Fruit fly (Drosophila melanogaster) whole organism, embryonic: ENCODE measurements around the gene abs.

Experiments
- Asciz ChIP-seq: fragments of 200-800 bp; sonication (Bioruptor generic); optimal IDR thresholded peaks from 2 replicates; lab custom pipeline; 2017; ENCODE audit warnings: missing biosample characterization, mild to moderate bottlenecking, missing genetic modification characterization, missing genetic modification reagents
- Bdp1 ChIP-seq: fragments of 200-800 bp; sonication (Bioruptor generic); optimal IDR thresholded peaks from 3 replicates; lab custom pipeline; 2016; ENCODE audit warnings: missing biosample characterization, missing genetic modification characterization
- BtbVII ChIP-seq: fragments of 200-800 bp; sonication (Bioruptor generic); optimal IDR thresholded peaks from 3 replicates; lab custom pipeline; 2017; ENCODE audit warnings: missing biosample characterization, mild to moderate bottlenecking, missing genetic modification characterization
- CG10321 ChIP-seq: fragments of 200-800 bp; sonication (Bioruptor generic); IDR thresholded peaks from 2 replicates; pipeline ENCODE4 v1.3.6; 2022; ENCODE audit warnings: missing biosample characterization, missing genetic modification characterization
- CG12071 ChIP-seq: fragments of 200-800 bp; sonication (Bioruptor generic); optimal IDR thresholded peaks from 3 replicates; lab custom pipeline; 2018; ENCODE audit warnings: missing biosample characterization, mild to moderate bottlenecking, missing genetic modification characterization
- CG12155 ChIP-seq: fragments of 200-800 bp; sonication (Bioruptor generic); optimal IDR thresholded peaks from 3 replicates; lab custom pipeline; 2016; ENCODE audit warnings: missing biosample characterization, missing genetic modification characterization
- CG15696 ChIP-seq: fragments of 200-800 bp; sonication (Bioruptor generic); optimal IDR thresholded peaks from 2 replicates; lab custom pipeline; 2019; ENCODE audit warnings: missing biosample characterization, mild to moderate bottlenecking, missing genetic modification characterization, moderate library complexity
- CG17802 ChIP-seq: fragments of 200-800 bp; sonication (Bioruptor generic); optimal IDR thresholded peaks from 2 replicates; lab custom pipeline; 2018; ENCODE audit warnings: missing biosample characterization, mild to moderate bottlenecking, missing genetic modification characterization, moderate library complexity
- CG1792 ChIP-seq: fragments of 200-800 bp; sonication (Bioruptor generic); optimal IDR thresholded peaks from 2 replicates; lab custom pipeline; 2016; ENCODE audit warnings: missing biosample characterization, missing genetic modification characterization
- CG1832 ChIP-seq: fragments of 200-800 bp; sonication (Bioruptor generic); optimal IDR thresholded peaks from 2 replicates; lab custom pipeline; 2017; ENCODE audit warnings: missing biosample characterization, mild to moderate bottlenecking, missing genetic modification characterization, inconsistent platforms
- CG18476 ChIP-seq: fragments of 200-800 bp; sonication (Bioruptor generic); optimal IDR thresholded peaks from 2 replicates; lab custom pipeline; 2016; ENCODE audit warnings: missing biosample characterization, mild to moderate bottlenecking, missing genetic modification characterization
- CG18764 ChIP-seq: fragments of 200-800 bp; sonication (Bioruptor generic); optimal IDR thresholded peaks from 3 replicates; lab custom pipeline; 2016; ENCODE audit warnings: missing biosample characterization, missing genetic modification characterization
- CG2712 ChIP-seq: fragments of 200-800 bp; optimal IDR thresholded peaks from 3 replicates; lab custom pipeline; 2019; ENCODE audit warnings: missing biosample characterization, mild to moderate bottlenecking, missing genetic modification characterization, moderate library complexity
- CG2889 ChIP-seq: fragments of 200-800 bp; sonication (Bioruptor generic); IDR thresholded peaks from 3 replicates; pipeline ENCODE4 v1.3.6; 2022; ENCODE audit warnings: missing biosample characterization, missing genetic modification characterization
- CG6272 ChIP-seq: fragments of 200-800 bp; sonication (Bioruptor generic); IDR thresholded peaks from 2 replicates; pipeline ENCODE4 v1.3.6; 2022; ENCODE audit warnings: missing biosample characterization, missing genetic modification characterization
- CG7372 ChIP-seq: fragments of 200-800 bp; sonication (Bioruptor generic); IDR thresholded peaks from 2 replicates; pipeline ENCODE4 v1.3.6; 2022; ENCODE audit warnings: missing biosample characterization, missing genetic modification characterization
- CG7839 ChIP-seq: fragments of 200-800 bp; sonication (Bioruptor generic); optimal IDR thresholded peaks from 3 replicates; lab custom pipeline; 2018; ENCODE audit warnings: missing biosample characterization, mild to moderate bottlenecking, missing genetic modification characterization, moderate library complexity
- CG7963 ChIP-seq: fragments of 200-800 bp; sonication (Bioruptor generic); IDR thresholded peaks from 3 replicates; pipeline ENCODE4 v1.3.6; 2022; ENCODE audit warnings: missing biosample characterization, missing genetic modification characterization; ENCODE audit not compliant: partially characterized antibody
- CG9797 ChIP-seq: fragments of 200-800 bp; sonication (Bioruptor generic); optimal IDR thresholded peaks from 3 replicates; lab custom pipeline; 2018; ENCODE audit warnings: missing biosample characterization, mild to moderate bottlenecking, missing genetic modification characterization
- D19B ChIP-seq: fragments of 200-800 bp; sonication (Bioruptor generic); optimal IDR thresholded peaks from 2 replicates; lab custom pipeline; 2017; ENCODE audit warnings: missing biosample characterization, mild to moderate bottlenecking, missing genetic modification characterization
- Dbx ChIP-seq: fragments of 200-800 bp; sonication (Bioruptor generic); IDR thresholded peaks from 3 replicates; pipeline ENCODE4 v1.3.6; 2022; ENCODE audit warnings: missing biosample characterization, missing genetic modification characterization
- E2f2 ChIP-seq: fragments of 200-800 bp; sonication (Bioruptor generic); IDR thresholded peaks from 2 replicates; pipeline ENCODE4 v1.3.6; 2022; ENCODE audit warnings: missing biosample characterization, missing genetic modification characterization
- ERR ChIP-seq: fragments of 200-800 bp; sonication (Bioruptor generic); optimal IDR thresholded peaks from 2 replicates; lab custom pipeline; 2016; ENCODE audit warnings: missing biosample characterization, missing genetic modification characterization
- Hand ChIP-seq: fragments of 200-800 bp; sonication (Bioruptor generic); optimal IDR thresholded peaks from 2 replicates; lab custom pipeline; 2017; ENCODE audit warnings: mild to moderate bottlenecking, missing biosample characterization, missing genetic modification reagents, missing genetic modification characterization
- Hey ChIP-seq: fragments of 200-800 bp; sonication (Bioruptor generic); optimal IDR thresholded peaks from 3 replicates; lab custom pipeline; 2018; ENCODE audit warnings: missing biosample characterization, mild to moderate bottlenecking, missing genetic modification characterization
- Meics ChIP-seq: fragments of 200-800 bp; sonication (Bioruptor generic); optimal IDR thresholded peaks from 2 replicates; lab custom pipeline; 2017; ENCODE audit warnings: missing biosample characterization, mild to moderate bottlenecking, missing genetic modification characterization
- Mes4 ChIP-seq: fragments of 200-800 bp; sonication (Bioruptor generic); optimal IDR thresholded peaks from 2 replicates; lab custom pipeline; 2016; ENCODE audit warnings: missing biosample characterization, missing genetic modification characterization
- Mrtf ChIP-seq: fragments of 200-800 bp; sonication (Bioruptor generic); IDR thresholded peaks from 3 replicates; pipeline ENCODE4 v1.3.6; 2022; ENCODE audit warnings: missing biosample characterization, missing genetic modification characterization
- Opbp ChIP-seq: fragments of 200-800 bp; sonication (Bioruptor generic); IDR thresholded peaks from 3 replicates; pipeline ENCODE4 v1.3.6; 2022; ENCODE audit warnings: missing biosample characterization, missing genetic modification characterization; ENCODE audit not compliant: partially characterized antibody
- PHDP ChIP-seq: fragments of 200-800 bp; sonication (Bioruptor generic); optimal IDR thresholded peaks from 3 replicates; lab custom pipeline; 2018; ENCODE audit warnings: missing biosample characterization, mild to moderate bottlenecking, missing genetic modification characterization, moderate library complexity
- Pdp1 ChIP-seq, 2 experiments: fragments of 200-800 bp; sonication (Bioruptor generic); optimal IDR thresholded peaks; 3 replicates each; lab custom pipeline; 2016; ENCODE audit warnings: missing biosample characterization in 2 of 2, missing genetic modification characterization in 2 of 2, mild to moderate bottlenecking in 1 of 2, moderate library complexity in 1 of 2
- Ravus ChIP-seq: fragments of 200-800 bp; sonication (Bioruptor generic); IDR thresholded peaks from 2 replicates; pipeline ENCODE4 v1.3.6; 2022; ENCODE audit warnings: missing biosample characterization, missing genetic modification characterization
- Sry-β ChIP-seq: fragments of 200-800 bp; sonication (Bioruptor generic); optimal IDR thresholded peaks from 2 replicates; lab custom pipeline; 2018; ENCODE audit warnings: missing biosample characterization, mild to moderate bottlenecking, missing genetic modification characterization, moderate library complexity
- bowl ChIP-seq: fragments of 200-800 bp; sonication (Bioruptor generic); IDR thresholded peaks from 2 replicates; pipeline ENCODE4 v1.3.6; 2022; ENCODE audit warnings: missing biosample characterization, missing genetic modification characterization
- bsh ChIP-seq, 2 experiments: fragments of 200-800 bp; sonication (Bioruptor generic); optimal IDR thresholded peaks; 2 replicates each; lab custom pipeline; 2017 to 2018; ENCODE audit warnings: mild to moderate bottlenecking in 2 of 2, missing biosample characterization in 2 of 2, missing genetic modification characterization in 2 of 2, moderate library complexity in 1 of 2
- chm ChIP-seq: fragments of 200-800 bp; sonication (Bioruptor generic); IDR thresholded peaks from 2 replicates; pipeline ENCODE4 v1.3.6; 2022; ENCODE audit warnings: missing biosample characterization, missing genetic modification characterization
- corto ChIP-seq: fragments of 200-800 bp; sonication (Bioruptor generic); optimal IDR thresholded peaks from 2 replicates; lab custom pipeline; 2016; ENCODE audit warnings: missing biosample characterization, mild to moderate bottlenecking, missing genetic modification characterization, moderate library complexity
- dm ChIP-seq: fragments of 200-800 bp; sonication (Bioruptor generic); optimal IDR thresholded peaks from 3 replicates; lab custom pipeline; 2016; ENCODE audit warnings: missing biosample characterization, missing genetic modification characterization
- dysf ChIP-seq: fragments of 200-800 bp; sonication (Bioruptor generic); IDR thresholded peaks from 3 replicates; pipeline ENCODE4 v1.3.6; 2022; ENCODE audit warnings: missing biosample characterization, missing genetic modification characterization
- en ChIP-seq: fragments of 200-800 bp; sonication (Bioruptor generic); optimal IDR thresholded peaks from 2 replicates; lab custom pipeline; 2016; ENCODE audit warnings: missing biosample characterization, missing genetic modification characterization
- exex ChIP-seq: fragments of 200-800 bp; sonication (Bioruptor generic); optimal IDR thresholded peaks from 4 replicates; lab custom pipeline; 2018; ENCODE audit warnings: missing biosample characterization, mild to moderate bottlenecking, missing genetic modification characterization, moderate library complexity
- gem ChIP-seq: fragments of 200-800 bp; sonication (Bioruptor generic); optimal IDR thresholded peaks from 2 replicates; lab custom pipeline; 2019; ENCODE audit warnings: missing biosample characterization, mild to moderate bottlenecking, missing genetic modification characterization, moderate library complexity
- lab ChIP-seq: fragments of 200-800 bp; sonication (Bioruptor generic); optimal IDR thresholded peaks from 3 replicates; lab custom pipeline; 2017; ENCODE audit warnings: missing biosample characterization, missing genetic modification characterization, mild to moderate bottlenecking, moderate library complexity, missing genetic modification reagents
- pan ChIP-seq, 4 experiments: fragments of >200 bp in 3 of 4; fragments of 200-800 bp in 1 of 4; sonication (Bioruptor generic) in 1 of 4; optimal IDR thresholded peaks in 3 of 4; IDR thresholded peaks in 1 of 4; 2 replicates each; pipeline versions ENCODE4 v1.3.6 to Lab custom; 2017 to 2022; ENCODE audit warnings: missing biosample characterization in 2 of 4, missing genetic modification characterization in 2 of 4, mixed read lengths in 1 of 4
- pnt ChIP-seq: fragments of 200-800 bp; sonication (Bioruptor generic); optimal IDR thresholded peaks from 3 replicates; lab custom pipeline; 2016; ENCODE audit warnings: missing biosample characterization, missing genetic modification characterization
- slbo ChIP-seq: fragments of 200-800 bp; sonication (Bioruptor generic); IDR thresholded peaks from 2 replicates; pipeline ENCODE4 v1.3.6; 2022; ENCODE audit warnings: missing biosample characterization, missing genetic modification characterization
- twi ChIP-seq: fragments of 200-800 bp; optimal IDR thresholded peaks from 2 replicates; lab custom pipeline; 2019; ENCODE audit warnings: missing biosample characterization, mild to moderate bottlenecking, missing genetic modification characterization, moderate library complexity
- unpg ChIP-seq: fragments of 200-800 bp; sonication (Bioruptor generic); optimal IDR thresholded peaks from 3 replicates; lab custom pipeline; 2018; ENCODE audit warnings: missing biosample characterization, mild to moderate bottlenecking, missing genetic modification characterization, moderate library complexity

The abs gene

DNA sequence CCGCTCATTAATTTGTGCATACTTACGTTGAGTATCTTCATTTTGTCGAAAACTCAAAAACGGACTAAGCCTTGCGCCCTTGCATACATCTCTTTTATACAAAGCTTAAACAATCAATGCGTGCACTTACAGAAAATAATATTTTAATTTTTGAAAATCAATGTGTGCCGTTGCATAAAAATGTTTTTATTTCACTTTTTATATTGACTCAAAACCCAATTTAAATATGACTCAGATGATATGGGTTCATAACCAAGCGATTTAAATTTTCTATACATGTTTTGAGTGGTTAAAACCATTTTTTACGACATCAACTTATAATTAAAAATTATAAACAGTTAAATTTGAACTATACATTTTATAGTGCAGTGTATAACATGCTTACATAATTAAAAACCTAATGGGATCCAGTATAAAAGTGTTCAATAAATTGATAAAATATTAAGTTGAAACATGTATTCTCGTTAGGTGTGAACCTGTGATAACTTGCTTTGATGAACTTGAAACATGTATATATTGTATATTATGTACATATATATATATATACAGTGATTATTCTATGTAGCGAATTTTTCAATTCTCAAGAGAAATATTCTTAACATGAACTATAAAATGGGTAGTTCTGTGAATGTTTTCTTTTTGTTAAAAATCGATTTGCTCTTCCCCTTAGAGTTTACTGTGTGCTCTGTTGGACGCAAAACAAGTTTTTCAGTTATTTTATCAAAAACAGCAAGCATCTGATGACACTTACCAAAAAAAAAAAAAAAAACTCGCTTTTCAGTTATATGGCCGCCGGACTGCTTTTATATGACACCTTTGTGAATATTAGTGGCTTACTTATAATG lies 10.5 kb downstream of the abs start, which contains the start of gene CG34305 (continued):
- no peak for TF ChIP-seq bsh (GFP tag; optimal IDR thresholded peaks at IDR 0.05; lab: Kevin White, UChicago)
- peak; percentile 20 for TF ChIP-seq unpg
- peak; percentile 37 for TF ChIP-seq slbo (GFP tag; lab: Robert Waterston, UW)
- no peak for TF ChIP-seq Ravus (GFP tag; lab: Robert Waterston, UW)
- no peak for TF ChIP-seq CG7963 (GFP tag; lab: Robert Waterston, UW)
- TF ChIP-seq CG15696 (tag; lab: Kevin White, UChicago), result no peak
- TF ChIP-seq gem (tag; lab: Kevin White, UChicago), result no peak
- no peak for TF ChIP-seq CG9797 (GFP tag; lab: Kevin White, UChicago)
- no peak for TF ChIP-seq bowl (GFP tag; lab: Robert Waterston, UW)
- TF ChIP-seq PHDP (tag; lab: Kevin White, UChicago), result peak; percentile 22
- TF ChIP-seq Mes4 (GFP tag; lab: Kevin White, UChicago), result no peak
- TF ChIP-seq pan (optimal IDR thresholded peaks at IDR 0.05; lab: Kevin White, UChicago), result no peak
- TF ChIP-seq pan (GFP tag; optimal IDR thresholded peaks at IDR 0.05 in 1 of 2, IDR thresholded peaks at IDR 0.05 in 1 of 2), result peak in 1 of 2 experiments; percentile 28
- no peak for TF ChIP-seq pnt
- TF ChIP-seq D19B (GFP tag; lab: Kevin White, UChicago), result no peak
- TF ChIP-seq exex (tag; lab: Kevin White, UChicago), result no peak
- TF ChIP-seq CG7372, result no peak
- no peak for TF ChIP-seq ERR (GFP tag; lab: Kevin White, UChicago)
- TF ChIP-seq corto (GFP tag; lab: Kevin White, UChicago), result no peak
- TF ChIP-seq Sry-β (GFP tag; lab: Kevin White, UChicago), result no peak
- no peak for TF ChIP-seq Mrtf
- no peak for TF ChIP-seq Asciz (GFP tag; lab: Kevin White, UChicago)
- no peak for TF ChIP-seq Dbx (GFP tag; lab: Robert Waterston, UW)
- TF ChIP-seq CG10321 (GFP tag; lab: Robert Waterston, UW), result no peak
- TF ChIP-seq dm (GFP tag; lab: Kevin White, UChicago), result no peak
- TF ChIP-seq CG18764 (GFP tag; lab: Kevin White, UChicago), result no peak
- TF ChIP-seq Pdp1 (GFP tag; optimal IDR thresholded peaks at IDR 0.05; lab: Kevin White, UChicago), result peak in 1 of 2 experiments; percentile 15
- TF ChIP-seq Hey (tag; lab: Kevin White, UChicago), result no peak
- no peak for TF ChIP-seq en (GFP tag; lab: Kevin White, UChicago)
- TF ChIP-seq CG2889 (GFP tag; lab: Robert Waterston, UW), result no peak
- TF ChIP-seq CG1792, result no peak
- no peak for TF ChIP-seq Opbp (GFP tag; lab: Robert Waterston, UW)
- no peak for TF ChIP-seq BtbVII (GFP tag; lab: Kevin White, UChicago)
- TF ChIP-seq dysf, result peak; percentile 7; the same call in 1 of the 3 replicates
- TF ChIP-seq CG18476 (GFP tag; lab: Kevin White, UChicago), result no peak
- TF ChIP-seq lab, result peak; percentile 11
- no peak for TF ChIP-seq Hand
- TF ChIP-seq E2f2 (GFP tag; lab: Robert Waterston, UW), result no peak
- TF ChIP-seq Meics (GFP tag; lab: Kevin White, UChicago), result peak; percentile 45
- TF ChIP-seq twi (tag; lab: Kevin White, UChicago), result no peak
- TF ChIP-seq CG1832 (GFP tag; lab: Kevin White, UChicago), result no peak
- no peak for TF ChIP-seq CG12155 (GFP tag; lab: Kevin White, UChicago)
- TF ChIP-seq CG12071 (GFP tag; lab: Kevin White, UChicago), result no peak
- no peak for TF ChIP-seq Bdp1 (GFP tag; lab: Kevin White, UChicago)
- peak; percentile 32 for TF ChIP-seq CG7839 (tag; lab: Kevin White, UChicago)
- no peak for TF ChIP-seq chm
- TF ChIP-seq CG2712 (tag; lab: Kevin White, UChicago), result peak; percentile 6
- no peak for TF ChIP-seq CG6272 (GFP tag; lab: Robert Waterston, UW)
- TF ChIP-seq CG17802 (tag; lab: Kevin White, UChicago), result no peak
